Fruit fly (Drosophila melanogaster) whole organism, pupa: ENCODE measurements around the gene CG32023.

Experiments
- CG4496 ChIP-seq: fragments of 200-800 bp; sonication (Bioruptor generic); IDR thresholded peaks from 3 replicates; pipeline ENCODE4 v1.3.6; 2022; ENCODE audit warnings: missing biosample characterization, missing genetic modification characterization
- D1 ChIP-seq: fragments of 200-800 bp; sonication (Bioruptor generic); optimal IDR thresholded peaks from 2 replicates; lab custom pipeline; 2018; ENCODE audit warnings: missing biosample characterization, mild to moderate bottlenecking, missing genetic modification characterization, moderate library complexity
- Snoo ChIP-seq: fragments of 200-800 bp; sonication (Bioruptor generic); optimal IDR thresholded peaks from 3 replicates; lab custom pipeline; 2017; ENCODE audit warnings: missing biosample characterization, mild to moderate bottlenecking, missing genetic modification characterization, inconsistent platforms
- rn ChIP-seq: fragments of 200-800 bp; sonication (Bioruptor generic); IDR thresholded peaks from 2 replicates; pipeline ENCODE4 v1.3.6; 2022; ENCODE audit warnings: missing biosample characterization, missing genetic modification characterization

DNA sequence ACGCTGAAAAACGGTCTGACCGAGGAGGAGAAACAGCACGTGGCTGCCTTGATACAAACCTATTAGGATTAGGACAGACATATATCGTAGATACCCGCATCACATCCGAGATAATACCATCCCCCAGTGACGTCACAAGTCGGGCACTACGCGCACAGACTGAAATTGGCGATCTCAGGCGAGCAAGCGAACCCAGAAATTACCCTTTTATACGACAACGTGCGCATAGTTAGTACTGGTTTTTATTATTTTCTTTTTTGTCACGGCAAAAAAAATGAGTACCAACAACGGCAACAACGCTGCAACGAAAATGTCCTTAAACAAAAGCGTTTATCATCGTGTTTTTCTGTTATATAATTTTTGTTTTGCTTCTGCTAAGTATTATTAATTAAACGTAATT is 5.9 kb downstream of the CG32023 start:
- TF ChIP-seq D1 (tag; lab: Kevin White, UChicago), result no peak
- no peak for TF ChIP-seq Snoo
- TF ChIP-seq CG4496 (GFP tag; lab: Robert Waterston, UW), result no peak
- TF ChIP-seq rn (GFP tag; lab: Robert Waterston, UW), result no peak
